Fruit fly (Drosophila melanogaster): ENCODE measurements around the gene mRpL13.

DNA sequence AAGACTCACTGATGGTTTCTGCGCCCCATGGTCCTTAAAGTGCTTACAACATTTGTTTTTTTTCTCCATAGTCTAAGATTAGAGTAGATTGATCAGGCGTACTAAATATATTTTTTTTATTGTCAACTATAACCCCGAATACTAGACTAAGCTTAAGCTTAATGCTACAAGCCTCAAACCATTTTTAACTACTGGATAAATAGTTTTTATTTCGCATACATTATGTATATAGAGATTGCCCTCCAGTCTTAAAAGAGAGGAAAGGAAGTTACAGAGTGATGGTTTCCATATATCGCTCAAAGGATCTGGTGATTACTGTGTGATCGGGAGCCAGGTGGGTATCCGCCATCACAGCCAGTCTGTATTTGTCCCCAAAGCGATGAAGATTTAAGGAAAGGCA is 17.8 kb downstream of the mRpL13 start, which contains the start of gene CG31752:
- no peak for TF ChIP-seq pan (optimal IDR thresholded peaks at IDR 0.05)
- no peak for TF ChIP-seq jim (GFP tag; optimal IDR thresholded peaks at IDR 0.05)
- no peak for TF ChIP-seq CG9705 (GFP tag; optimal IDR thresholded peaks at IDR 0.05)
- TF ChIP-seq lola (GFP tag; optimal IDR thresholded peaks at IDR 0.05), result no peak
- no peak for TF ChIP-seq fru (GFP tag; optimal IDR thresholded peaks at IDR 0.05)
